Worm (Caenorhabditis elegans) whole organism, L1 larva: ENCODE results near the gene F54H12.7.

Experiments used
- C04F5.9 ChIP-seq: sonication (generic microtip); optimal IDR thresholded peaks from 2 replicates; lab custom pipeline; 2016; ENCODE audit warnings: missing genetic modification characterization, missing compliant biosample characterization
- C16A3.4 ChIP-seq: fragments of 150-350 bp; optimal IDR thresholded peaks from 2 replicates; lab custom pipeline; 2014; ENCODE audit warnings: missing biosample characterization, missing genetic modification characterization
- F16B12.6 ChIP-seq: fragments of 150-350 bp; optimal IDR thresholded peaks from 2 replicates; lab custom pipeline; 2014; ENCODE audit warnings: missing biosample characterization, missing genetic modification characterization
- Y116A8C.19 ChIP-seq: sonication (generic microtip); optimal IDR thresholded peaks from 2 replicates; lab custom pipeline; 2016; ENCODE audit warnings: missing compliant biosample characterization, missing genetic modification characterization, borderline replicate concordance
- aha-1 ChIP-seq: fragments of 150-350 bp; optimal IDR thresholded peaks from 2 replicates; lab custom pipeline; 2014; ENCODE audit warnings: missing biosample characterization, missing genetic modification characterization
- alr-1 ChIP-seq: fragments of 200-800 bp; sonication (Bioruptor generic); optimal IDR thresholded peaks from 2 replicates; lab custom pipeline; 2018; ENCODE audit warnings: borderline replicate concordance, mild to moderate bottlenecking, missing genetic modification characterization, missing compliant biosample characterization
- blmp-1 ChIP-seq: fragments of 150-350 bp; optimal IDR thresholded peaks from 2 replicates; lab custom pipeline; 2014; ENCODE audit warnings: missing biosample characterization, missing genetic modification characterization
- ceh-8 ChIP-seq: fragments of 200-800 bp; sonication (Bioruptor generic); optimal IDR thresholded peaks from 2 replicates; lab custom pipeline; 2018; ENCODE audit warnings: mild to moderate bottlenecking, missing genetic modification characterization, moderate library complexity, missing compliant biosample characterization
- ceh-82 ChIP-seq, 3 experiments: fragments of 150-350 bp in 1 of 3; sonication (generic microtip) in 2 of 3; optimal IDR thresholded peaks; 2 replicates each; lab custom pipeline; 2014 to 2017; ENCODE audit warnings: missing biosample characterization in 3 of 3, missing genetic modification characterization in 3 of 3
- ceh-88 ChIP-seq: fragments of 200-800 bp; sonication (Bioruptor generic); IDR thresholded peaks from 2 replicates; pipeline ENCODE4 v1.3.6; 2022; ENCODE audit warnings: missing genetic modification characterization, missing compliant biosample characterization
- ceh-90 ChIP-seq: sonication (generic microtip); optimal IDR thresholded peaks from 2 replicates; lab custom pipeline; 2016; ENCODE audit warnings: missing genetic modification characterization, missing compliant biosample characterization
- dpl-1 ChIP-seq, 3 experiments: fragments of 150-350 bp in 2 of 3; sonication (generic microtip) in 1 of 3; optimal IDR thresholded peaks; 2 replicates each; lab custom pipeline; 2014 to 2017; ENCODE audit warnings: missing biosample characterization in 3 of 3, missing genetic modification characterization in 3 of 3, missing genetic modification reagents in 3 of 3
- efl-1 ChIP-seq, 4 experiments: fragments of 150-350 bp; optimal IDR thresholded peaks in 3 of 4; peaks in 1 of 4; 1 replicate in 1 of 4; 2 replicates in 3 of 4; lab custom pipeline; 2014; ENCODE audit warnings: missing biosample characterization in 2 of 4, missing genetic modification characterization in 2 of 4, missing genetic modification reagents in 2 of 4
- egl-27 ChIP-seq, 2 experiments: fragments of 150-350 bp in 1 of 2; sonication (generic microtip); optimal IDR thresholded peaks; 3 replicates each; lab custom pipeline; 2017 to 2018; ENCODE audit warnings: missing biosample characterization in 2 of 2, missing genetic modification characterization in 2 of 2, missing genetic modification reagents in 2 of 2
- elt-2 ChIP-seq: sonication (generic microtip); optimal IDR thresholded peaks from 2 replicates; lab custom pipeline; 2016; ENCODE audit warnings: missing genetic modification characterization, mild to moderate bottlenecking, inconsistent platforms, missing compliant biosample characterization, missing genetic modification reagents
- elt-3 ChIP-seq, 6 experiments: fragments of 150-350 bp in 1 of 6; sonication (generic microtip); optimal IDR thresholded peaks; 2 replicates each; lab custom pipeline; 2017 to 2018; ENCODE audit warnings: missing biosample characterization in 6 of 6, missing genetic modification characterization in 6 of 6, inconsistent platforms in 1 of 6
- ets-5 ChIP-seq: fragments of 200-800 bp; sonication (Bioruptor generic); IDR thresholded peaks from 2 replicates; pipeline ENCODE4 v1.3.6; 2022; ENCODE audit warnings: missing genetic modification characterization, missing compliant biosample characterization
- fkh-8 ChIP-seq: sonication (generic microtip); optimal IDR thresholded peaks from 2 replicates; lab custom pipeline; 2016; ENCODE audit warnings: mild to moderate bottlenecking, missing genetic modification characterization, missing compliant biosample characterization
- hpl-2 ChIP-seq: fragments of 150-350 bp; optimal IDR thresholded peaks from 2 replicates; lab custom pipeline; 2014; ENCODE audit warnings: missing biosample characterization, missing genetic modification reagents, missing genetic modification characterization
- irx-1 ChIP-seq: sonication (generic microtip); optimal IDR thresholded peaks from 2 replicates; lab custom pipeline; 2016; ENCODE audit warnings: missing genetic modification characterization, missing compliant biosample characterization
- jun-1 ChIP-seq: fragments of 150-350 bp; optimal IDR thresholded peaks from 2 replicates; lab custom pipeline; 2014; ENCODE audit warnings: missing biosample characterization, missing genetic modification reagents, missing genetic modification characterization
- lin-13 ChIP-seq: fragments of 150-350 bp; optimal IDR thresholded peaks from 2 replicates; lab custom pipeline; 2014; ENCODE audit warnings: missing biosample characterization, missing genetic modification reagents, missing genetic modification characterization
- lin-14 ChIP-seq: fragments of 200-800 bp; sonication (Bioruptor generic); optimal IDR thresholded peaks from 2 replicates; lab custom pipeline; 2018; ENCODE audit warnings: mild to moderate bottlenecking, missing genetic modification characterization, moderate library complexity, missing compliant biosample characterization
- lin-35 ChIP-seq, 2 experiments: fragments of 150-350 bp; optimal IDR thresholded peaks; 2 replicates each; lab custom pipeline; 2014; ENCODE audit warnings: missing biosample characterization in 2 of 2, missing genetic modification characterization in 2 of 2, missing genetic modification reagents in 2 of 2
- lin-39 ChIP-seq: fragments of 150-350 bp; optimal IDR thresholded peaks from 2 replicates; lab custom pipeline; 2014; ENCODE audit warnings: missing biosample characterization, missing genetic modification reagents, missing genetic modification characterization
- mep-1 ChIP-seq: fragments of 150-350 bp; optimal IDR thresholded peaks from 2 replicates; lab custom pipeline; 2014; ENCODE audit warnings: missing biosample characterization, missing genetic modification characterization
- nhr-19 ChIP-seq: fragments of 200-800 bp; sonication (Bioruptor generic); conservative IDR thresholded peaks from 2 replicates; pipeline ENCODE4 v1.3.6; 2022; ENCODE audit warnings: missing genetic modification characterization, missing compliant biosample characterization
- nhr-20 ChIP-seq: sonication (generic microtip); optimal IDR thresholded peaks from 2 replicates; lab custom pipeline; 2016; ENCODE audit warnings: mild to moderate bottlenecking, missing genetic modification characterization, missing compliant biosample characterization
- nhr-28 ChIP-seq: fragments of 150-350 bp; optimal IDR thresholded peaks from 2 replicates; lab custom pipeline; 2014; ENCODE audit warnings: missing biosample characterization, missing genetic modification characterization
- nhr-47 ChIP-seq: sonication (generic microtip); optimal IDR thresholded peaks from 2 replicates; lab custom pipeline; 2016; ENCODE audit warnings: mild to moderate bottlenecking, missing genetic modification characterization, moderate library complexity, missing compliant biosample characterization
- nhr-71 ChIP-seq: sonication (generic microtip); optimal IDR thresholded peaks from 2 replicates; lab custom pipeline; 2016; ENCODE audit warnings: mild to moderate bottlenecking, missing genetic modification characterization, moderate library complexity, missing compliant biosample characterization
- nhr-77 ChIP-seq: fragments of 150-350 bp; optimal IDR thresholded peaks from 2 replicates; lab custom pipeline; 2014; ENCODE audit warnings: missing biosample characterization, missing genetic modification characterization
- nhr-85 ChIP-seq: sonication (generic microtip); peaks from one replicate; lab custom pipeline; 2016; ENCODE audit warnings: missing genetic modification characterization, inconsistent platforms, missing compliant biosample characterization
- pqm-1 ChIP-seq: sonication (generic microtip); optimal IDR thresholded peaks from 3 replicates; lab custom pipeline; 2017; ENCODE audit warnings: missing biosample characterization, missing genetic modification characterization
- rnt-1 ChIP-seq: sonication (generic microtip); optimal IDR thresholded peaks from 2 replicates; lab custom pipeline; 2016; ENCODE audit warnings: mild to moderate bottlenecking, missing genetic modification characterization, moderate library complexity, missing compliant biosample characterization
- skn-1 ChIP-seq: fragments of 150-350 bp; optimal IDR thresholded peaks from 2 replicates; lab custom pipeline; 2014; ENCODE audit warnings: missing biosample characterization, missing genetic modification characterization
- snpc-4 ChIP-seq: fragments of 150-350 bp; optimal IDR thresholded peaks from 2 replicates; lab custom pipeline; 2014; ENCODE audit warnings: missing biosample characterization, missing genetic modification characterization
- snu-23 ChIP-seq: sonication (generic microtip); optimal IDR thresholded peaks from 2 replicates; lab custom pipeline; 2016; ENCODE audit warnings: missing genetic modification characterization, missing compliant biosample characterization
- sox-4 ChIP-seq: sonication (generic microtip); optimal IDR thresholded peaks from 2 replicates; lab custom pipeline; 2016; ENCODE audit warnings: missing genetic modification characterization, missing compliant biosample characterization
- sup-37 ChIP-seq: fragments of 200-800 bp; sonication (Bioruptor generic); optimal IDR thresholded peaks from 2 replicates; lab custom pipeline; 2018; ENCODE audit warnings: mild to moderate bottlenecking, missing genetic modification characterization, missing compliant biosample characterization
- swsn-7 ChIP-seq: sonication (generic microtip); optimal IDR thresholded peaks from 2 replicates; lab custom pipeline; 2016; ENCODE audit warnings: missing genetic modification characterization, missing compliant biosample characterization
- tbx-2 ChIP-seq: sonication (generic microtip); optimal IDR thresholded peaks from 2 replicates; lab custom pipeline; 2016; ENCODE audit warnings: missing genetic modification characterization, missing compliant biosample characterization
- unc-130 ChIP-seq: fragments of 150-350 bp; optimal IDR thresholded peaks from 2 replicates; lab custom pipeline; 2017; ENCODE audit warnings: missing biosample characterization, missing genetic modification characterization, inconsistent platforms
- unc-30 ChIP-seq: sonication (generic microtip); optimal IDR thresholded peaks from 2 replicates; lab custom pipeline; 2017; ENCODE audit warnings: missing biosample characterization, missing genetic modification characterization
- unc-98 ChIP-seq: fragments of 200-800 bp; sonication (Bioruptor generic); IDR thresholded peaks from 2 replicates; pipeline ENCODE4 v1.3.6; 2022; ENCODE audit warnings: missing genetic modification characterization, missing compliant biosample characterization
- xbp-1 ChIP-seq: sonication (generic microtip); optimal IDR thresholded peaks from 2 replicates; lab custom pipeline; 2016; ENCODE audit warnings: missing genetic modification characterization, missing compliant biosample characterization
- zag-1 ChIP-seq: fragments of 150-350 bp; optimal IDR thresholded peaks from 2 replicates; lab custom pipeline; 2014; ENCODE audit warnings: missing biosample characterization, missing genetic modification characterization
- ztf-11 ChIP-seq, 2 experiments: sonication (generic microtip); optimal IDR thresholded peaks; 2 replicates each; lab custom pipeline; 2016 to 2017; ENCODE audit warnings: missing genetic modification characterization in 2 of 2, missing biosample characterization in 1 of 2, missing compliant biosample characterization in 1 of 2

F54H12.7 gene

ce11 chrIII:7977777-7978176 is 8.6 kb downstream of the F54H12.7 start, which contains the start of gene C06G4.4:
C06G4.4 (minus strand) TSS chrIII:7977812.
- TF ChIP-seq alr-1 (tag; lab: Kevin White, UChicago) (no peak), lin-14 (GFP tag; lab: Kevin White, UChicago) (no peak), swsn-7 (tag; lab: Kevin White, UChicago) (no peak), tbx-2 (tag; lab: Kevin White, UChicago) (no peak), ets-5 (no peak), elt-3 (tag; optimal IDR thresholded peaks at IDR 0.05; lab: Kevin White, UChicago) (no peak), sox-4 (tag; lab: Kevin White, UChicago) (no peak), ceh-8 (GFP tag; lab: Kevin White, UChicago) (no peak)

ce11 chrIII:7978289-7978688 is 9.1 kb downstream of the F54H12.7 start:
- TF ChIP-seq aha-1 (tag; lab: Kevin White, UChicago) (no peak), nhr-85 (tag; lab: Kevin White, UChicago) (no peak), efl-1 (optimal IDR thresholded peaks at IDR 0.05; lab: Kevin White, UChicago) (no peak), efl-1 (GFP tag; optimal IDR thresholded peaks at IDR 0.05 in 1 of 2; lab: Kevin White, UChicago) (peak in 1 of 2 experiments; percentile 40), mep-1 (tag; lab: Kevin White, UChicago) (peak; percentile 4)

- TF ChIP-seq tbx-2 (tag; lab: Kevin White, UChicago) = peak; percentile 51
- peak; percentile 38 to 68 for TF ChIP-seq lin-35 (GFP tag; optimal IDR thresholded peaks at IDR 0.05; lab: Kevin White, UChicago)
- peak; percentile 5 for TF ChIP-seq elt-2 (tag; lab: Kevin White, UChicago)
- peak; percentile 60 for TF ChIP-seq nhr-47
- no peak for TF ChIP-seq ztf-11 (tag; optimal IDR thresholded peaks at IDR 0.05; lab: Kevin White, UChicago)
- TF ChIP-seq blmp-1 (tag; lab: Kevin White, UChicago) = peak; percentile 46
- TF ChIP-seq sup-37 = no peak
- peak; percentile 59 for TF ChIP-seq swsn-7 (tag; lab: Kevin White, UChicago)
- TF ChIP-seq F16B12.6 (tag; lab: Kevin White, UChicago) = peak; percentile 40
- no peak for TF ChIP-seq zag-1 (tag; lab: Kevin White, UChicago)
- TF ChIP-seq nhr-71 (tag; lab: Kevin White, UChicago) = peak; percentile 74
- TF ChIP-seq xbp-1 (tag; lab: Kevin White, UChicago) = peak; percentile 37
- no peak for TF ChIP-seq pqm-1 (tag; lab: Kevin White, UChicago)
- TF ChIP-seq dpl-1 (GFP tag; optimal IDR thresholded peaks at IDR 0.05; lab: Kevin White, UChicago) = peak; percentile 20 to 46 (median 26)
- peak; percentile 77 for TF ChIP-seq snu-23 (GFP tag; lab: Kevin White, UChicago)
- no peak for TF ChIP-seq C04F5.9 (tag; lab: Kevin White, UChicago)
- TF ChIP-seq rnt-1 (tag; lab: Kevin White, UChicago) = peak; percentile 57
- peak in 1 of 6 experiments; percentile 57 for TF ChIP-seq elt-3 (tag; optimal IDR thresholded peaks at IDR 0.05; lab: Kevin White, UChicago)
- TF ChIP-seq egl-27 (tag; optimal IDR thresholded peaks at IDR 0.05; lab: Kevin White, UChicago) = no peak
- TF ChIP-seq Y116A8C.19 (tag; lab: Kevin White, UChicago) = no peak
- no peak for TF ChIP-seq hpl-2
- TF ChIP-seq unc-98 (GFP tag; lab: Robert Waterston, UW) = no peak
- peak; percentile 56 for TF ChIP-seq irx-1 (tag; lab: Kevin White, UChicago)
- no peak for TF ChIP-seq nhr-28 (tag; lab: Kevin White, UChicago)
- peak; percentile 86 for TF ChIP-seq lin-14 (GFP tag; lab: Kevin White, UChicago)
- peak; percentile 68 for TF ChIP-seq nhr-19 (GFP tag; lab: Robert Waterston, UW)
- peak; percentile 3 for TF ChIP-seq unc-130
- TF ChIP-seq jun-1 (tag; lab: Kevin White, UChicago) = peak; percentile 26
- peak; percentile 3 for TF ChIP-seq snpc-4 (tag; lab: Kevin White, UChicago)
- TF ChIP-seq lin-13 (GFP tag; lab: Kevin White, UChicago) = peak; percentile 33
- peak; percentile 27; the same call in 1 of the 2 replicates for TF ChIP-seq ceh-88 (GFP tag; lab: Robert Waterston, UW)
- TF ChIP-seq nhr-20 (tag; lab: Kevin White, UChicago) = peak; percentile 78
- peak; percentile 90 for TF ChIP-seq nhr-85 (tag; lab: Kevin White, UChicago)
- TF ChIP-seq C16A3.4 = peak; percentile 45
- peak; percentile 61 for TF ChIP-seq nhr-77 (tag; lab: Kevin White, UChicago)
- TF ChIP-seq ceh-90 (tag; lab: Kevin White, UChicago) = no peak
- TF ChIP-seq lin-39 (tag; lab: Kevin White, UChicago) = no peak
- peak; percentile 2 to 31 (median 5) for TF ChIP-seq ceh-82 (tag; optimal IDR thresholded peaks at IDR 0.05; lab: Kevin White, UChicago)
- TF ChIP-seq fkh-8 = no peak
- TF ChIP-seq skn-1 (tag; lab: Kevin White, UChicago) = peak; percentile 11
- TF ChIP-seq unc-30 (tag; lab: Kevin White, UChicago) = no peak
These were observed 9.6 kb downstream of the F54H12.7 start for ce11 chrIII:7978723-7979122.
